Worm (Caenorhabditis elegans) whole organism, early embryonic: ENCODE measurements around the gene pola-1.

Source experiments
- B0310.2 ChIP-seq: sonication (generic microtip); optimal IDR thresholded peaks from 2 replicates; lab custom pipeline; 2016; ENCODE audit warnings: mild to moderate bottlenecking, missing genetic modification characterization, missing compliant biosample characterization
- ama-1 ChIP-seq: fragments of 150-350 bp; optimal IDR thresholded peaks from 2 replicates; lab custom pipeline; 2014
- ceh-36 ChIP-seq: sonication (generic microtip); optimal IDR thresholded peaks from 2 replicates; lab custom pipeline; 2016; ENCODE audit warnings: missing genetic modification characterization, inconsistent platforms, missing compliant biosample characterization
- ets-7 ChIP-seq: sonication (generic microtip); optimal IDR thresholded peaks from 2 replicates; lab custom pipeline; 2016; ENCODE audit warnings: missing genotype, missing genetic modification characterization, missing compliant biosample characterization
- hmbx-1 ChIP-seq: sonication (generic microtip); optimal IDR thresholded peaks from 2 replicates; lab custom pipeline; 2016; ENCODE audit warnings: mild to moderate bottlenecking, missing genetic modification characterization, missing compliant biosample characterization
- hmg-4 ChIP-seq: fragments of 200-800 bp; sonication (Bioruptor generic); optimal IDR thresholded peaks from 2 replicates; lab custom pipeline; 2018; ENCODE audit warnings: mild to moderate bottlenecking, missing genetic modification characterization, missing compliant biosample characterization
- pes-1 ChIP-seq: fragments of 200-800 bp; sonication (Bioruptor generic); IDR thresholded peaks from 2 replicates; pipeline ENCODE4 v1.3.6; 2022; ENCODE audit warnings: missing genetic modification reagents, missing genetic modification characterization, missing compliant biosample characterization
- sea-1 ChIP-seq: fragments of 200-800 bp; sonication (Bioruptor generic); conservative IDR thresholded peaks from 2 replicates; pipeline ENCODE4 v1.3.6; 2022; ENCODE audit warnings: missing genetic modification characterization, missing compliant biosample characterization
- tbx-37 ChIP-seq: fragments of 200-800 bp; sonication (Bioruptor generic); conservative IDR thresholded peaks from 2 replicates; pipeline ENCODE4 v1.3.6; 2022; ENCODE audit warnings: missing genetic modification reagents, missing genetic modification characterization, missing compliant biosample characterization

- TF ChIP-seq sea-1 (GFP tag; lab: Robert Waterston, UW) (0 out of 2 replicates have a peak, but pooled peaks have one; percentile 43), ceh-36 (tag; lab: Kevin White, UChicago) (no peak), hmg-4 (GFP tag; lab: Kevin White, UChicago) (peak; percentile 14), B0310.2 (tag; lab: Kevin White, UChicago) (no peak), ama-1 (lab: Kevin White, UChicago) (no peak), hmbx-1 (tag; lab: Kevin White, UChicago) (no peak), tbx-37 (no peak), ets-7 (tag; lab: Kevin White, UChicago) (no peak), pes-1 (0 out of 2 replicates have a peak, but pooled peaks have one; percentile 44)
Observed at ce11 chrIII:11110756-11111155, 31.5 kb upstream of the pola-1 start.
